Worm (Caenorhabditis elegans) whole organism, mixed stage, embryonic: ENCODE results near the gene F26G1.15.

ENCODE experiments used
- cnd-1 ChIP-seq: fragments of 200-800 bp; sonication (Bioruptor generic); optimal IDR thresholded peaks from 2 replicates; lab custom pipeline; 2018; ENCODE audit warnings: mild to moderate bottlenecking, missing genetic modification characterization, missing compliant biosample characterization
- elt-3 ChIP-seq: fragments of 150-350 bp; optimal IDR thresholded peaks from 2 replicates; lab custom pipeline; 2014; ENCODE audit warnings: missing biosample characterization, missing genetic modification characterization
- hlh-1 ChIP-seq: fragments of 150-350 bp; optimal IDR thresholded peaks from 2 replicates; lab custom pipeline; 2014; ENCODE audit warnings: missing biosample characterization, missing genetic modification reagents, missing genetic modification characterization
- lin-13 ChIP-seq: fragments of 150-350 bp; optimal IDR thresholded peaks from 2 replicates; lab custom pipeline; 2014; ENCODE audit warnings: missing biosample characterization, missing genetic modification characterization
- mab-5 ChIP-seq: fragments of 150-350 bp; optimal IDR thresholded peaks from 2 replicates; lab custom pipeline; 2014; ENCODE audit warnings: missing biosample characterization, missing genetic modification characterization
- pha-4 ChIP-seq: fragments of 150-350 bp; optimal IDR thresholded peaks from 2 replicates; lab custom pipeline; 2018; ENCODE audit warnings: missing biosample characterization, missing genetic modification reagents, missing genetic modification characterization
- unc-39 ChIP-seq: fragments of 150-350 bp; optimal IDR thresholded peaks from 2 replicates; lab custom pipeline; 2014; ENCODE audit warnings: missing biosample characterization, missing genetic modification characterization
- ztf-11 ChIP-seq: fragments of 150-350 bp; optimal IDR thresholded peaks from 2 replicates; lab custom pipeline; 2014; ENCODE audit warnings: missing biosample characterization, missing genetic modification characterization

ce11 chrII:4818780-4819179, 28.7 kb downstream of the F26G1.15 start:
- TF ChIP-seq ztf-11 (tag; lab: Kevin White, UChicago) = no peak
- no peak for TF ChIP-seq mab-5 (tag; lab: Kevin White, UChicago)
- TF ChIP-seq pha-4 (tag; lab: Kevin White, UChicago) = no peak
- no peak for TF ChIP-seq cnd-1
- no peak for TF ChIP-seq unc-39 (tag; lab: Kevin White, UChicago)
- TF ChIP-seq lin-13 (tag; lab: Kevin White, UChicago) = no peak
- no peak for TF ChIP-seq hlh-1 (tag; lab: Kevin White, UChicago)
- no peak for TF ChIP-seq elt-3 (tag; lab: Kevin White, UChicago)
